Fruit fly (Drosophila melanogaster) whole organism, adult: ENCODE measurements around the gene CG46308.

Experiments used
- CG14711 ChIP-seq: fragments of 200-800 bp; sonication (Bioruptor generic); optimal IDR thresholded peaks from 2 replicates; lab custom pipeline; 2018; ENCODE audit warnings: missing biosample characterization, mild to moderate bottlenecking, missing genetic modification characterization, moderate library complexity
- CG7101 ChIP-seq: fragments of 200-800 bp; sonication (Bioruptor generic); optimal IDR thresholded peaks from 2 replicates; lab custom pipeline; 2018; ENCODE audit warnings: missing biosample characterization, mild to moderate bottlenecking, missing genetic modification characterization, moderate library complexity
- Crg-1 ChIP-seq: fragments of 200-800 bp; sonication (Bioruptor generic); optimal IDR thresholded peaks from 2 replicates; lab custom pipeline; 2016; ENCODE audit warnings: missing biosample characterization, missing genetic modification characterization
- tj ChIP-seq: fragments of 200-800 bp; sonication (Bioruptor generic); optimal IDR thresholded peaks from 3 replicates; lab custom pipeline; 2017; ENCODE audit warnings: missing biosample characterization, mild to moderate bottlenecking, missing genetic modification characterization, moderate library complexity

DNA sequence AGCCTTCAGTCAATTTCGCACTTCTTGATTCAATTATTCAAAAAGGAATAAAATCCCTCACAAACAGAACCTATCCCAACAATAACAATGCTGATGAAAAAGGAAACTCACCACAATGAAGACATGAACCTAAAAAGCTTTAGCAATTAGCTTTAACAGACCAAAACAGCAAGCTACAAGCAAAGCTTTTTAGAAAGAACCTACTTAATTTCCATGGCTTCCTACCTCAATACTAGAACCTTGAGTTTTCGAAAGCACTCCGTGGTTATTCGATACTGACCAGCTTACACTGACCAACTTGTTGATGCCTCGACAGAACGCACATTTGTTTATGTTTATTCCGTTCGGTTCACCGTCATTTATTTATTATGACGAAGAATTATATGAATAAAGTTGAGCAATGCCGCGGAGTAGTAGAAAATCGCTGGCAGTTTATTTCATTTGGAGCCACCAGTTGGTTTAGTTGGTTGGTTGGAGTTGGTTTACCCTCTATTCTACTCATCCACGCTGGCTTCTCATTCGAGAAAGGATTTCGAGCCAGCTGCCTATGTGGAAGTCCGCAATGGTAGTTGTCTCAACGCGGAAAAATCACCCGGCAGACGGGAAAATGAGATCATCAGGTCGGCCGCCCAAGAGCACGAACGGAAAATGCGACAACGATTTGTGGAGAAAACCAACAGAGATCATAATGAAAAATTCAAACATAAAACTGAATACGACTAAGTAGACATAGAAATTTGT is 2.4 kb upstream of the CG46308 start, which contains the start of gene CG42810:
- TF ChIP-seq CG14711 = no peak
- no peak for TF ChIP-seq tj (GFP tag; lab: Kevin White, UChicago)
- no peak for TF ChIP-seq CG7101 (tag; lab: Kevin White, UChicago)
- no peak for TF ChIP-seq Crg-1 (GFP tag; lab: Kevin White, UChicago)
